Worm (Caenorhabditis elegans) whole organism, L4 larva: ENCODE measurements around the gene aman-2.

ENCODE experiments used
- R02D3.7 ChIP-seq: fragments of 150-350 bp; sonication (generic microtip); optimal IDR thresholded peaks from 3 replicates; lab custom pipeline; 2014; ENCODE audit warnings: missing biosample characterization, missing genetic modification characterization
- lin-13 ChIP-seq: fragments of 150-350 bp; optimal IDR thresholded peaks from 2 replicates; lab custom pipeline; 2014; ENCODE audit warnings: missing biosample characterization, missing genetic modification reagents, missing genetic modification characterization
- unc-62 ChIP-seq, 3 experiments: fragments of 150-350 bp in 1 of 3; sonication (generic microtip); optimal IDR thresholded peaks in 2 of 3; peaks in 1 of 3; 1 replicate in 1 of 3; 2 replicates in 2 of 3; lab custom pipeline; 2014 to 2017; ENCODE audit warnings: missing biosample characterization in 3 of 3, missing genetic modification characterization in 3 of 3, missing genetic modification reagents in 3 of 3, missing genotype in 1 of 3
- zag-1 ChIP-seq: fragments of 150-350 bp; optimal IDR thresholded peaks from 2 replicates; lab custom pipeline; 2014; ENCODE audit warnings: missing biosample characterization, missing genetic modification characterization

- no peak for TF ChIP-seq lin-13 (GFP tag; lab: Kevin White, UChicago)
- no peak for TF ChIP-seq zag-1 (tag; lab: Kevin White, UChicago)
- TF ChIP-seq R02D3.7: no peak
- no peak for TF ChIP-seq unc-62 (GFP tag; optimal IDR thresholded peaks at IDR 0.05 in 1 of 2; lab: Kevin White, UChicago)
- no peak for TF ChIP-seq unc-62 (tag; optimal IDR thresholded peaks at IDR 0.05; lab: Kevin White, UChicago)
These were observed 27.8 kb upstream of the aman-2 start for ce11 chrV:11960831-11961190.
